Worm (Caenorhabditis elegans) whole organism, late embryonic: Measurements from ENCODE around the gene aly-1.

Source experiments
- ceh-18 ChIP-seq: sonication (generic microtip); optimal IDR thresholded peaks from 2 replicates; lab custom pipeline; 2016; ENCODE audit warnings: missing genetic modification characterization, missing compliant biosample characterization
- fax-1 ChIP-seq: sonication (generic microtip); optimal IDR thresholded peaks from 2 replicates; lab custom pipeline; 2016; ENCODE audit warnings: missing genotype, missing genetic modification characterization, missing compliant biosample characterization
- nhr-11 ChIP-seq: fragments of 150-350 bp; optimal IDR thresholded peaks from 2 replicates; lab custom pipeline; 2014; ENCODE audit warnings: missing biosample characterization, missing genetic modification characterization
- pax-1 ChIP-seq: fragments of 150-350 bp; optimal IDR thresholded peaks from 2 replicates; lab custom pipeline; 2014; ENCODE audit warnings: missing biosample characterization, missing genetic modification characterization
- pha-4 ChIP-seq: fragments of 150-350 bp; optimal IDR thresholded peaks from 2 replicates; lab custom pipeline; 2018; ENCODE audit warnings: missing biosample characterization, missing genetic modification reagents, missing genetic modification characterization
- pqm-1 ChIP-seq: sonication (generic microtip); optimal IDR thresholded peaks from 2 replicates; lab custom pipeline; 2016; ENCODE audit warnings: missing genetic modification characterization, missing compliant biosample characterization
- zip-5 ChIP-seq: sonication (generic microtip); optimal IDR thresholded peaks from 2 replicates; lab custom pipeline; 2016; ENCODE audit warnings: missing genetic modification characterization, missing compliant biosample characterization

DNA sequence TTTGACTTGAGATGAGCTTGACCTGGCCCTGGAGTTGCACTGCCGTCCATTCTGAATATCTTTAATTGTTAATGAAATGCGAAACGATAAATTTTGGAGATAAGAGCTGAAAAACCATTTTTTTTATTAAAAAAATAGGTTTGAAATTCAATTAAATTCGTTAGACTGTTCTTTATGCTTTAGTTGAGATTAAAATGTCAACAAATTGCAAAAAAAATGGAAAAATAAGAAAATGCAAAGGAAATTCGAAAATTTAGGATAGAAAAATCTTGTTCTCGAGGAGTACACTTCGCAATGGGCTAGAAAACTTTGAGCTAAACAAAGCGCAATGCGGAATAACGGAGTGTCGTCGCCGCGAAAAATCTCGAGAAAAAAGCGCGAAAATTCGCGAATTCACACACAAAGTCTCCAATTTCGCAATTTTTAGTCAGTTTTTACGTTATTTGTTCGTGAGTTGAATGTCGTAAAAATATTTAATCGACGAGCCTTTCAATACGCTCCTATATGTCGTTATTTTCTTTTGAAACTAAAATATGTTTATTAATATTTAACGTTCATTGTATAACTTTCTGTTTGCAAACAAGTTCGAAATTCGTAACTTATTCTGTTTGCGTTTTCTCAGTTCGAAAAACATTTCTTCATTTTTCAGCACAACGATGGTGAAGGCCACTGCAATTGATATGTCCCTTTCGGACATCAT lies 38.2 kb downstream of the aly-1 start, which contains the start of the genes rpb-12 and aly-2:
- TF ChIP-seq fax-1: no peak
- TF ChIP-seq zip-5: no peak
- TF ChIP-seq ceh-18 (tag; lab: Kevin White, UChicago): no peak
- TF ChIP-seq pqm-1: no peak
- TF ChIP-seq pha-4 (tag; lab: Kevin White, UChicago): no peak
- no peak for TF ChIP-seq pax-1 (tag; lab: Kevin White, UChicago)
- TF ChIP-seq nhr-11 (tag; lab: Kevin White, UChicago): no peak
